Worm (Caenorhabditis elegans) whole organism, late embryonic: ENCODE data around the gene catp-2.

Experiments
- C38D4.7 ChIP-seq: fragments of 200-800 bp; sonication (Bioruptor generic); optimal IDR thresholded peaks from 2 replicates; lab custom pipeline; 2018; ENCODE audit warnings: mild to moderate bottlenecking, missing genetic modification characterization, moderate library complexity, missing compliant biosample characterization
- F13H6.1 ChIP-seq: sonication (generic microtip); optimal IDR thresholded peaks from 2 replicates; lab custom pipeline; 2016; ENCODE audit warnings: missing genetic modification characterization, missing compliant biosample characterization
- K02D7.2 ChIP-seq: sonication (generic microtip); optimal IDR thresholded peaks from 2 replicates; lab custom pipeline; 2017; ENCODE audit warnings: mild to moderate bottlenecking, missing genetic modification characterization, missing compliant biosample characterization
- K09A11.1 ChIP-seq: sonication (generic microtip); optimal IDR thresholded peaks from 2 replicates; lab custom pipeline; 2017; ENCODE audit warnings: antibody characterized with exemption, mild to moderate bottlenecking, missing genetic modification characterization, missing compliant biosample characterization; ENCODE audit not compliant: insufficient read depth
- ama-1 ChIP-seq: fragments of 150-350 bp; optimal IDR thresholded peaks from 2 replicates; lab custom pipeline; 2014
- ceh-24 ChIP-seq: sonication (generic microtip); optimal IDR thresholded peaks from 2 replicates; lab custom pipeline; 2016; ENCODE audit warnings: mild to moderate bottlenecking, missing genetic modification characterization, missing compliant biosample characterization
- ceh-34 ChIP-seq: sonication (generic microtip); optimal IDR thresholded peaks from 2 replicates; lab custom pipeline; 2016; ENCODE audit warnings: mild to moderate bottlenecking, missing genetic modification characterization, missing compliant biosample characterization
- ceh-45 ChIP-seq: fragments of 200-800 bp; sonication (Bioruptor generic); IDR thresholded peaks from 2 replicates; pipeline ENCODE4 v1.3.6; 2022; ENCODE audit warnings: missing genetic modification reagents, missing genetic modification characterization, missing compliant biosample characterization
- ceh-9 ChIP-seq: sonication (generic microtip); optimal IDR thresholded peaks from 2 replicates; lab custom pipeline; 2016; ENCODE audit warnings: mild to moderate bottlenecking, missing genetic modification characterization, inconsistent platforms, missing compliant biosample characterization
- dve-1 ChIP-seq: sonication (generic microtip); optimal IDR thresholded peaks from 2 replicates; lab custom pipeline; 2017; ENCODE audit warnings: antibody characterized with exemption, mild to moderate bottlenecking, missing genetic modification characterization, missing compliant biosample characterization
- madf-2 ChIP-seq: sonication (generic microtip); optimal IDR thresholded peaks from 2 replicates; lab custom pipeline; 2017; ENCODE audit warnings: missing genetic modification characterization, missing compliant biosample characterization
- nhr-11 ChIP-seq: fragments of 150-350 bp; optimal IDR thresholded peaks from 2 replicates; lab custom pipeline; 2014; ENCODE audit warnings: missing biosample characterization, missing genetic modification characterization
- pha-4 ChIP-seq: fragments of 150-350 bp; optimal IDR thresholded peaks from 2 replicates; lab custom pipeline; 2018; ENCODE audit warnings: missing biosample characterization, missing genetic modification reagents, missing genetic modification characterization
- tbx-2 ChIP-seq: sonication (generic microtip); optimal IDR thresholded peaks from 2 replicates; lab custom pipeline; 2016; ENCODE audit warnings: missing genetic modification characterization, missing compliant biosample characterization

ce11 chrV:4965790-4966189, 31.3 kb downstream of the catp-2 start:
- TF ChIP-seq K02D7.2 (no peak), madf-2 (no peak), dve-1 (no peak), ceh-9 (tag; lab: Kevin White, UChicago) (no peak), ama-1 (no peak), ceh-45 (no peak), F13H6.1 (tag; lab: Kevin White, UChicago) (no peak), C38D4.7 (no peak), nhr-11 (no peak), pha-4 (tag; lab: Kevin White, UChicago) (no peak), ceh-34 (tag; lab: Kevin White, UChicago) (no peak), K09A11.1 (tag; lab: Kevin White, UChicago) (no peak), ceh-24 (tag; lab: Kevin White, UChicago) (no peak), tbx-2 (tag; lab: Kevin White, UChicago) (no peak)
